Fruit fly (Drosophila melanogaster) whole organism, embryonic: ENCODE results near the gene gukh.
A peak's percentile ranks its signal among the peaks of the same experiment; 100 is the strongest.

ENCODE experiments used
- Abd-B ChIP-seq: fragments of 200-800 bp; sonication (Bioruptor generic); optimal IDR thresholded peaks from 2 replicates; lab custom pipeline; 2018; ENCODE audit warnings: missing biosample characterization, mild to moderate bottlenecking, missing genetic modification characterization, moderate library complexity
- Atf3 ChIP-seq: fragments of 200-800 bp; sonication (Bioruptor generic); optimal IDR thresholded peaks from 3 replicates; lab custom pipeline; 2016; ENCODE audit warnings: missing biosample characterization, missing genetic modification characterization
- CG10147 ChIP-seq: fragments of 200-800 bp; sonication (Bioruptor generic); optimal IDR thresholded peaks from 2 replicates; lab custom pipeline; 2019; ENCODE audit warnings: missing biosample characterization, mild to moderate bottlenecking, missing genetic modification characterization, moderate library complexity
- CG10565 ChIP-seq: fragments of 200-800 bp; sonication (Bioruptor generic); optimal IDR thresholded peaks from 3 replicates; lab custom pipeline; 2016; ENCODE audit warnings: missing biosample characterization, mild to moderate bottlenecking, missing genetic modification characterization
- CG11504 ChIP-seq: fragments of 200-800 bp; sonication (Bioruptor generic); optimal IDR thresholded peaks from 3 replicates; lab custom pipeline; 2019; ENCODE audit warnings: missing biosample characterization, mild to moderate bottlenecking, missing genetic modification characterization, moderate library complexity
- CG12071 ChIP-seq: fragments of 200-800 bp; sonication (Bioruptor generic); optimal IDR thresholded peaks from 3 replicates; lab custom pipeline; 2018; ENCODE audit warnings: missing biosample characterization, mild to moderate bottlenecking, missing genetic modification characterization
- CG1647 ChIP-seq: fragments of 200-800 bp; sonication (Bioruptor generic); optimal IDR thresholded peaks from 3 replicates; lab custom pipeline; 2016; ENCODE audit warnings: missing biosample characterization, missing genetic modification characterization
- CG16815 ChIP-seq: fragments of 200-800 bp; sonication (Bioruptor generic); optimal IDR thresholded peaks from 3 replicates; lab custom pipeline; 2017; ENCODE audit warnings: missing biosample characterization, mild to moderate bottlenecking, missing genetic modification characterization
- CG17186 ChIP-seq: fragments of 200-800 bp; sonication (Bioruptor generic); optimal IDR thresholded peaks from 3 replicates; lab custom pipeline; 2017; ENCODE audit warnings: missing biosample characterization, missing genetic modification reagents, missing genetic modification characterization
- CG17612 ChIP-seq: fragments of 200-800 bp; sonication (Bioruptor generic); IDR thresholded peaks from 2 replicates; pipeline ENCODE4 v1.3.6; 2022; ENCODE audit warnings: missing biosample characterization, missing genetic modification characterization
- CG1792 ChIP-seq: fragments of 200-800 bp; sonication (Bioruptor generic); optimal IDR thresholded peaks from 2 replicates; lab custom pipeline; 2016; ENCODE audit warnings: missing biosample characterization, missing genetic modification characterization
- CG18619 ChIP-seq: fragments of 200-800 bp; sonication (Bioruptor generic); optimal IDR thresholded peaks from 3 replicates; lab custom pipeline; 2017; ENCODE audit warnings: missing biosample characterization, mild to moderate bottlenecking, missing genetic modification characterization
- CG2116 ChIP-seq: fragments of 200-800 bp; sonication (Bioruptor generic); optimal IDR thresholded peaks from 3 replicates; lab custom pipeline; 2018; ENCODE audit warnings: missing biosample characterization, mild to moderate bottlenecking, missing genetic modification characterization
- CG31224 ChIP-seq: fragments of 200-800 bp; sonication (Bioruptor generic); IDR thresholded peaks from 2 replicates; pipeline ENCODE4 v1.3.6; 2022; ENCODE audit warnings: missing biosample characterization, missing genetic modification characterization
- CG32767 ChIP-seq: fragments of 200-800 bp; sonication (Bioruptor generic); IDR thresholded peaks from 2 replicates; pipeline ENCODE4 v1.3.6; 2022; ENCODE audit warnings: missing biosample characterization, missing genetic modification characterization
- CG33213 ChIP-seq: fragments of 200-800 bp; sonication (Bioruptor generic); optimal IDR thresholded peaks from 3 replicates; lab custom pipeline; 2016; ENCODE audit warnings: missing biosample characterization, missing genetic modification characterization
- CG3995 ChIP-seq: fragments of 200-800 bp; sonication (Bioruptor generic); optimal IDR thresholded peaks from 3 replicates; lab custom pipeline; 2016; ENCODE audit warnings: missing biosample characterization, missing genetic modification characterization
- CG6654 ChIP-seq: fragments of 200-800 bp; sonication (Bioruptor generic); optimal IDR thresholded peaks from 2 replicates; lab custom pipeline; 2017; ENCODE audit warnings: missing biosample characterization, mild to moderate bottlenecking, missing genetic modification characterization
- CG6689 ChIP-seq: fragments of 200-800 bp; sonication (Bioruptor generic); IDR thresholded peaks from 2 replicates; pipeline ENCODE4 v1.3.6; 2022; ENCODE audit warnings: missing biosample characterization, missing genetic modification characterization
- CG7372 ChIP-seq: fragments of 200-800 bp; sonication (Bioruptor generic); IDR thresholded peaks from 2 replicates; pipeline ENCODE4 v1.3.6; 2022; ENCODE audit warnings: missing biosample characterization, missing genetic modification characterization
- CG7928 ChIP-seq: fragments of 200-800 bp; sonication (Bioruptor generic); optimal IDR thresholded peaks from 2 replicates; lab custom pipeline; 2017; ENCODE audit warnings: missing biosample characterization, mild to moderate bottlenecking, missing genetic modification characterization
- CG7987 ChIP-seq: fragments of 200-800 bp; sonication (Bioruptor generic); optimal IDR thresholded peaks from 2 replicates; lab custom pipeline; 2018; ENCODE audit warnings: missing biosample characterization, mild to moderate bottlenecking, missing genetic modification characterization, moderate library complexity
- CG8089 ChIP-seq: fragments of 200-800 bp; sonication (Bioruptor generic); optimal IDR thresholded peaks from 3 replicates; lab custom pipeline; 2016; ENCODE audit warnings: missing biosample characterization, missing genetic modification characterization
- CG9876 ChIP-seq: fragments of 200-800 bp; sonication (Bioruptor generic); optimal IDR thresholded peaks from 2 replicates; lab custom pipeline; 2016; ENCODE audit warnings: missing biosample characterization, missing genetic modification characterization
- Dip2 ChIP-seq: fragments of 200-800 bp; sonication (Bioruptor generic); IDR thresholded peaks from 2 replicates; pipeline ENCODE4 v1.3.6; 2022; ENCODE audit warnings: missing biosample characterization, missing genetic modification characterization
- Doc3 ChIP-seq: fragments of 200-800 bp; sonication (Bioruptor generic); IDR thresholded peaks from 3 replicates; pipeline ENCODE4 v1.3.6; 2022; ENCODE audit warnings: missing biosample characterization, missing genetic modification characterization; ENCODE audit not compliant: partially characterized antibody
- HLHmδ ChIP-seq: fragments of 200-800 bp; sonication (Bioruptor generic); optimal IDR thresholded peaks from 2 replicates; lab custom pipeline; 2018; ENCODE audit warnings: missing biosample characterization, mild to moderate bottlenecking, missing genetic modification characterization, moderate library complexity
- HmgD ChIP-seq: fragments of 200-800 bp; sonication (Bioruptor generic); optimal IDR thresholded peaks from 3 replicates; lab custom pipeline; 2016; ENCODE audit warnings: missing biosample characterization, missing genetic modification characterization
- Hr39 ChIP-seq: fragments of >200 bp; optimal IDR thresholded peaks from 2 replicates; lab custom pipeline; 2017
- Opbp ChIP-seq: fragments of 200-800 bp; sonication (Bioruptor generic); IDR thresholded peaks from 3 replicates; pipeline ENCODE4 v1.3.6; 2022; ENCODE audit warnings: missing biosample characterization, missing genetic modification characterization; ENCODE audit not compliant: partially characterized antibody
- Pdp1 ChIP-seq, 2 experiments: fragments of 200-800 bp; sonication (Bioruptor generic); optimal IDR thresholded peaks; 3 replicates each; lab custom pipeline; 2016; ENCODE audit warnings: missing biosample characterization in 2 of 2, missing genetic modification characterization in 2 of 2, mild to moderate bottlenecking in 1 of 2, moderate library complexity in 1 of 2
- Stat92E ChIP-seq, 3 experiments: fragments of >200 bp in 2 of 3; fragments of 200-800 bp in 1 of 3; sonication (Bioruptor generic) in 1 of 3; optimal IDR thresholded peaks; 2 replicates each; lab custom pipeline; 2017 to 2019; ENCODE audit warnings: missing biosample characterization in 3 of 3, missing genetic modification characterization in 3 of 3, mild to moderate bottlenecking in 1 of 3, moderate library complexity in 1 of 3
- ab ChIP-seq: fragments of 200-800 bp; sonication (Bioruptor generic); optimal IDR thresholded peaks from 2 replicates; lab custom pipeline; 2016; ENCODE audit warnings: missing biosample characterization, missing genetic modification characterization
- bsh ChIP-seq, 2 experiments: fragments of 200-800 bp; sonication (Bioruptor generic); optimal IDR thresholded peaks; 2 replicates each; lab custom pipeline; 2017 to 2018; ENCODE audit warnings: mild to moderate bottlenecking in 2 of 2, missing biosample characterization in 2 of 2, missing genetic modification characterization in 2 of 2, moderate library complexity in 1 of 2
- crc ChIP-seq: fragments of 200-800 bp; sonication (Bioruptor generic); optimal IDR thresholded peaks from 2 replicates; lab custom pipeline; 2016; ENCODE audit warnings: missing biosample characterization, missing genetic modification characterization
- dati ChIP-seq: fragments of 200-800 bp; sonication (Bioruptor generic); IDR thresholded peaks from 2 replicates; pipeline ENCODE4 v1.3.6; 2022; ENCODE audit warnings: missing biosample characterization, missing genetic modification characterization
- ewg ChIP-seq: fragments of 200-800 bp; sonication (Bioruptor generic); optimal IDR thresholded peaks from 3 replicates; lab custom pipeline; 2017; ENCODE audit warnings: mild to moderate bottlenecking, missing biosample characterization, missing genetic modification reagents, missing genetic modification characterization
- gem ChIP-seq: fragments of 200-800 bp; sonication (Bioruptor generic); optimal IDR thresholded peaks from 2 replicates; lab custom pipeline; 2019; ENCODE audit warnings: missing biosample characterization, mild to moderate bottlenecking, missing genetic modification characterization, moderate library complexity
- gro ChIP-seq: fragments of 200-800 bp; sonication (Bioruptor generic); optimal IDR thresholded peaks from 2 replicates; lab custom pipeline; 2016; ENCODE audit warnings: missing biosample characterization, missing genetic modification characterization
- gt ChIP-seq: fragments of 200-800 bp; sonication (Bioruptor generic); IDR thresholded peaks from 2 replicates; pipeline ENCODE4 v1.3.6; 2022; ENCODE audit warnings: missing biosample characterization, missing genetic modification characterization
- inv ChIP-seq: fragments of 200-800 bp; sonication (Bioruptor generic); IDR thresholded peaks from 2 replicates; pipeline ENCODE4 v1.3.6; 2022; ENCODE audit warnings: missing biosample characterization, missing genetic modification characterization; ENCODE audit not compliant: partially characterized antibody
- maf-S ChIP-seq: fragments of 200-800 bp; sonication (Bioruptor generic); optimal IDR thresholded peaks from 2 replicates; lab custom pipeline; 2016; ENCODE audit warnings: missing biosample characterization, missing genetic modification characterization
- nmo ChIP-seq: fragments of 200-800 bp; sonication (Bioruptor generic); optimal IDR thresholded peaks from 2 replicates; lab custom pipeline; 2018; ENCODE audit warnings: missing biosample characterization, mild to moderate bottlenecking, missing genetic modification characterization, moderate library complexity
- nom ChIP-seq: fragments of 200-800 bp; sonication (Bioruptor generic); optimal IDR thresholded peaks from 2 replicates; lab custom pipeline; 2017; ENCODE audit warnings: missing biosample characterization, missing genetic modification characterization, mild to moderate bottlenecking, moderate library complexity, missing genetic modification reagents
- pb ChIP-seq: fragments of 200-800 bp; sonication (Bioruptor generic); optimal IDR thresholded peaks from 3 replicates; lab custom pipeline; 2016; ENCODE audit warnings: missing biosample characterization, missing genetic modification characterization
- pzg ChIP-seq: fragments of 200-800 bp; sonication (Bioruptor generic); optimal IDR thresholded peaks from 3 replicates; lab custom pipeline; 2018; ENCODE audit warnings: missing biosample characterization, mild to moderate bottlenecking, missing genetic modification characterization, moderate library complexity
- ranshi ChIP-seq: fragments of 200-800 bp; sonication (Bioruptor generic); IDR thresholded peaks from 2 replicates; pipeline ENCODE4 v1.3.6; 2022; ENCODE audit warnings: missing biosample characterization, missing genetic modification characterization
- repo ChIP-seq: fragments of 200-800 bp; sonication (Bioruptor generic); optimal IDR thresholded peaks from 2 replicates; lab custom pipeline; 2016; ENCODE audit warnings: missing biosample characterization, missing genetic modification characterization
- sens-2 ChIP-seq: fragments of 200-800 bp; sonication (Bioruptor generic); IDR thresholded peaks from 2 replicates; pipeline ENCODE4 v1.3.6; 2022; ENCODE audit warnings: missing biosample characterization, missing genetic modification characterization
- unc-4 ChIP-seq: fragments of 200-800 bp; sonication (Bioruptor generic); IDR thresholded peaks from 2 replicates; pipeline ENCODE4 v1.3.6; 2022; ENCODE audit warnings: missing biosample characterization, missing genetic modification characterization; ENCODE audit not compliant: partially characterized antibody
- wek ChIP-seq: fragments of 200-800 bp; sonication (Bioruptor generic); optimal IDR thresholded peaks from 3 replicates; lab custom pipeline; 2018; ENCODE audit warnings: missing biosample characterization, mild to moderate bottlenecking, missing genetic modification characterization, moderate library complexity

The gukh gene

dm6 chr3R:19031210-19031609, 47.4 kb downstream of the gukh start, which contains the start of the genes Prp18 and CG6013 (continued):
- no peak for TF ChIP-seq inv (GFP tag; lab: Robert Waterston, UW)
- TF ChIP-seq CG1647 (GFP tag; lab: Kevin White, UChicago): no peak
- TF ChIP-seq gem: peak; percentile 86
- peak; percentile 39 for TF ChIP-seq pzg
- TF ChIP-seq CG3995 (GFP tag; lab: Kevin White, UChicago): no peak
- TF ChIP-seq Pdp1 (GFP tag; optimal IDR thresholded peaks at IDR 0.05; lab: Kevin White, UChicago): no peak
- no peak for TF ChIP-seq nom (GFP tag; lab: Kevin White, UChicago)
- no peak for TF ChIP-seq CG33213 (GFP tag; lab: Kevin White, UChicago)
- peak; percentile 80 for TF ChIP-seq Abd-B
- TF ChIP-seq ranshi (GFP tag; lab: Robert Waterston, UW): peak; percentile 32; the same call in 1 of the 2 replicates
- no peak for TF ChIP-seq CG10565 (GFP tag; lab: Kevin White, UChicago)
- no peak for TF ChIP-seq HLHmδ (GFP tag; lab: Kevin White, UChicago)
- peak; percentile 3 for TF ChIP-seq CG18619 (GFP tag; lab: Kevin White, UChicago)
- TF ChIP-seq Atf3 (GFP tag; lab: Kevin White, UChicago): no peak
- TF ChIP-seq CG6654 (GFP tag; lab: Kevin White, UChicago): no peak
- TF ChIP-seq CG7928 (GFP tag; lab: Kevin White, UChicago): no peak
- no peak for TF ChIP-seq Hr39 (lab: Kevin White, UChicago)
- TF ChIP-seq nmo (GFP tag; lab: Kevin White, UChicago): peak; percentile 86
- no peak for TF ChIP-seq Opbp (GFP tag; lab: Robert Waterston, UW)
- TF ChIP-seq CG1792: no peak
- TF ChIP-seq CG9876: no peak
- TF ChIP-seq Dip2 (GFP tag; lab: Robert Waterston, UW): no peak
- TF ChIP-seq gt (GFP tag; lab: Robert Waterston, UW): no peak
- no peak for TF ChIP-seq maf-S (GFP tag; lab: Kevin White, UChicago)
- no peak for TF ChIP-seq CG17186
- peak; percentile 81 for TF ChIP-seq CG11504
- TF ChIP-seq bsh (GFP tag; optimal IDR thresholded peaks at IDR 0.05; lab: Kevin White, UChicago): peak in 1 of 2 experiments; percentile 65
- TF ChIP-seq Stat92E (GFP tag; optimal IDR thresholded peaks at IDR 0.05; lab: Kevin White, UChicago): peak in 1 of 3 experiments; percentile 40
- TF ChIP-seq gro (GFP tag; lab: Kevin White, UChicago): no peak
- no peak for TF ChIP-seq Doc3
- TF ChIP-seq ewg (GFP tag; lab: Kevin White, UChicago): no peak
- TF ChIP-seq dati (GFP tag; lab: Robert Waterston, UW): no peak
- TF ChIP-seq CG17612 (GFP tag; lab: Robert Waterston, UW): no peak
- no peak for TF ChIP-seq repo (GFP tag; lab: Kevin White, UChicago)
- TF ChIP-seq CG7372 (GFP tag; lab: Robert Waterston, UW): no peak
- TF ChIP-seq pb: no peak
- peak; percentile 63 for TF ChIP-seq CG10147 (GFP tag; lab: Kevin White, UChicago)
- TF ChIP-seq CG16815 (GFP tag; lab: Kevin White, UChicago): no peak
- no peak for TF ChIP-seq HmgD (GFP tag; lab: Kevin White, UChicago)
- TF ChIP-seq CG31224 (GFP tag; lab: Robert Waterston, UW): no peak
- no peak for TF ChIP-seq crc
- peak; percentile 40 for TF ChIP-seq CG2116
- peak; percentile 32; the same call in 1 of the 2 replicates for TF ChIP-seq CG6689 (GFP tag; lab: Robert Waterston, UW)
- no peak for TF ChIP-seq ab (GFP tag; lab: Kevin White, UChicago)
- TF ChIP-seq wek (GFP tag; lab: Kevin White, UChicago): no peak
- no peak for TF ChIP-seq unc-4 (GFP tag; lab: Robert Waterston, UW)
- no peak for TF ChIP-seq CG12071 (GFP tag; lab: Kevin White, UChicago)
- no peak for TF ChIP-seq CG8089
- TF ChIP-seq CG7987: no peak
- no peak for TF ChIP-seq sens-2 (GFP tag; lab: Robert Waterston, UW)
- no peak for TF ChIP-seq CG32767 (GFP tag; lab: Robert Waterston, UW)
